Worm (Caenorhabditis elegans): ENCODE data around the gene prx-3.

prx-3 gene

ce11 chrX:6090779-6091178 is 21.9 kb downstream of the prx-3 start:
- TF ChIP-seq nhr-237 (tag; optimal IDR thresholded peaks at IDR 0.05) (no peak), flh-1 (GFP tag; optimal IDR thresholded peaks at IDR 0.05) (no peak), lin-32 (GFP tag; optimal IDR thresholded peaks at IDR 0.05) (no peak), bed-3 (GFP tag; optimal IDR thresholded peaks at IDR 0.05) (no peak), snpc-4 (tag; optimal IDR thresholded peaks at IDR 0.05) (no peak), ceh-83 (GFP tag; optimal IDR thresholded peaks at IDR 0.05) (no peak), tbx-8 (GFP tag; optimal IDR thresholded peaks at IDR 0.05) (no peak), mep-1 (tag; optimal IDR thresholded peaks at IDR 0.05) (no peak)

- TF ChIP-seq bed-3 (GFP tag; optimal IDR thresholded peaks at IDR 0.05) (no peak), nhr-28 (tag; optimal IDR thresholded peaks at IDR 0.05) (no peak), snpc-4 (tag; optimal IDR thresholded peaks at IDR 0.05) (no peak), ceh-83 (GFP tag; optimal IDR thresholded peaks at IDR 0.05) (no peak), hlh-1 (tag; optimal IDR thresholded peaks at IDR 0.05) (no peak), sptf-1 (tag; optimal IDR thresholded peaks at IDR 0.05) (no peak), flh-1 (GFP tag; optimal IDR thresholded peaks at IDR 0.05) (no peak), elt-1 (tag; optimal IDR thresholded peaks at IDR 0.05; ENCODE audit: borderline replicate concordance, insufficient read depth) (no peak), nhr-2 (tag; optimal IDR thresholded peaks at IDR 0.05) (no peak), unc-120 (tag; optimal IDR thresholded peaks at IDR 0.05; ENCODE audit: poor library complexity, severe bottlenecking) (no peak), pha-4 (tag; optimal IDR thresholded peaks at IDR 0.05) (no peak), unc-62 (GFP tag; optimal IDR thresholded peaks at IDR 0.05) (no peak), drap-1 (GFP tag; optimal IDR thresholded peaks at IDR 0.05) (no peak), unc-39 (tag; optimal IDR thresholded peaks at IDR 0.05) (no peak), lin-32 (GFP tag; optimal IDR thresholded peaks at IDR 0.05) (no peak)
These were observed 24.0 kb downstream of the prx-3 start for ce11 chrX:6088718-6089117.

- TF ChIP-seq elt-1 (tag; optimal IDR thresholded peaks at IDR 0.05; ENCODE audit: borderline replicate concordance, insufficient read depth) (no peak), ham-2 (GFP tag; optimal IDR thresholded peaks at IDR 0.05) (no peak), nhr-76 (tag; optimal IDR thresholded peaks at IDR 0.05) (no peak), nhr-12 (tag; optimal IDR thresholded peaks at IDR 0.05) (no peak), pha-4 (tag; optimal IDR thresholded peaks at IDR 0.05) (no peak), unc-39 (tag; optimal IDR thresholded peaks at IDR 0.05) (no peak), nhr-2 (tag; optimal IDR thresholded peaks at IDR 0.05) (no peak)
These were observed 25.0 kb downstream of the prx-3 start, which contains the start of gene C45B2.8 for ce11 chrX:6087676-6088075. Gene C45B2.8, plus strand, starts transcription at chrX:6087976.

- no peak for TF ChIP-seq sptf-1 (tag; optimal IDR thresholded peaks at IDR 0.05)
- no peak for TF ChIP-seq hlh-1 (tag; optimal IDR thresholded peaks at IDR 0.05)
- no peak for TF ChIP-seq unc-120 (tag; optimal IDR thresholded peaks at IDR 0.05; ENCODE audit: poor library complexity, severe bottlenecking)
- no peak for TF ChIP-seq zip-8 (tag; optimal IDR thresholded peaks at IDR 0.05)
- TF ChIP-seq mab-5 (tag; optimal IDR thresholded peaks at IDR 0.05): no peak
- no peak for TF ChIP-seq pha-4 (tag; optimal IDR thresholded peaks at IDR 0.05)
- no peak for TF ChIP-seq ceh-83 (GFP tag; optimal IDR thresholded peaks at IDR 0.05)
These were observed 26.9 kb downstream of the prx-3 start, which contains the start of gene C45B2.1 for ce11 chrX:6085824-6086223. Gene C45B2.1, plus strand, starts transcription at chrX:6086124.

- no peak for TF ChIP-seq drap-1 (GFP tag; optimal IDR thresholded peaks at IDR 0.05)
- TF ChIP-seq lsy-2 (tag; optimal IDR thresholded peaks at IDR 0.05): no peak
These were observed 28.3 kb downstream of the prx-3 start, which contains the start of gene C45B2.2 for ce11 chrX:6084439-6084838. Gene C45B2.2, plus strand, starts transcription at chrX:6084739.

ce11 chrX:6082660-6083059 is 30.1 kb downstream of the prx-3 start, which contains the start of gene C45B2.3:
Gene C45B2.3, plus strand, starts transcription at chrX:6082960.
- TF ChIP-seq nhr-2 (tag; optimal IDR thresholded peaks at IDR 0.05) (no peak), unc-62 (GFP tag; optimal IDR thresholded peaks at IDR 0.05) (no peak), mls-2 (tag; optimal IDR thresholded peaks at IDR 0.05) (no peak), mab-5 (tag; optimal IDR thresholded peaks at IDR 0.05) (no peak), unc-39 (tag; optimal IDR thresholded peaks at IDR 0.05) (no peak), ham-2 (GFP tag; optimal IDR thresholded peaks at IDR 0.05) (no peak), nhr-237 (tag; optimal IDR thresholded peaks at IDR 0.05) (no peak), mep-1 (tag; optimal IDR thresholded peaks at IDR 0.05) (no peak), unc-120 (tag; optimal IDR thresholded peaks at IDR 0.05; ENCODE audit: poor library complexity, severe bottlenecking) (no peak), cnd-1 (tag; optimal IDR thresholded peaks at IDR 0.05) (no peak), ceh-43 (GFP tag; optimal IDR thresholded peaks at IDR 0.05) (no peak), nhr-28 (tag; optimal IDR thresholded peaks at IDR 0.05) (no peak), bed-3 (GFP tag; optimal IDR thresholded peaks at IDR 0.05) (no peak)

All from whole organism, mixed stage, embryonic.